Worm (Caenorhabditis elegans): ENCODE results near the gene hmg-11.

DNA sequence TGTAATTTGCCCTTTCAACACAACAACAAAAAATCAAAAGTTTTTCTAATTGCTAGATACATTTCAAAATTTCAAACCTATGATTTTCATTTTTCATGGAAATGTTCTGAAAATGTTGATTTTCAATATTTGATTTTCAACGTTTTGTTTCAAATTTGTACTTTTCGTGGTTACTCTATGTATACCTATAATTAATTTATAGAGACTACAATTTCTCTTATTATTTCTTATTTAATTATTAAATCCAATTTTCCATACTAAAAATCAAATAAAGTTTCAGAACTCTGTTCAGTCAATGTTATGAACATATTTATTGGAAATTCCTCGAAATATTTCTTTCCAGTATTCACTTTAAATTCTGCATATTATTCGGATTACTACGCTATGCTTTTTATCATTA lies 14.1 kb downstream of the hmg-11 start, which contains the start of gene sre-39:
- TF ChIP-seq nhr-28 (tag; optimal IDR thresholded peaks at IDR 0.05) = no peak
- TF ChIP-seq lin-13 (tag; optimal IDR thresholded peaks at IDR 0.05) = no peak
- no peak for TF ChIP-seq unc-39 (tag; optimal IDR thresholded peaks at IDR 0.05)
- no peak for TF ChIP-seq unc-62 (GFP tag; optimal IDR thresholded peaks at IDR 0.05)
- no peak for TF ChIP-seq ceh-83 (GFP tag; optimal IDR thresholded peaks at IDR 0.05)
- no peak for TF ChIP-seq ces-1 (GFP tag; optimal IDR thresholded peaks at IDR 0.05)
